Comparison of ENCODE assay signal across 1 fruit fly cellular context in the genomic region with DNA sequence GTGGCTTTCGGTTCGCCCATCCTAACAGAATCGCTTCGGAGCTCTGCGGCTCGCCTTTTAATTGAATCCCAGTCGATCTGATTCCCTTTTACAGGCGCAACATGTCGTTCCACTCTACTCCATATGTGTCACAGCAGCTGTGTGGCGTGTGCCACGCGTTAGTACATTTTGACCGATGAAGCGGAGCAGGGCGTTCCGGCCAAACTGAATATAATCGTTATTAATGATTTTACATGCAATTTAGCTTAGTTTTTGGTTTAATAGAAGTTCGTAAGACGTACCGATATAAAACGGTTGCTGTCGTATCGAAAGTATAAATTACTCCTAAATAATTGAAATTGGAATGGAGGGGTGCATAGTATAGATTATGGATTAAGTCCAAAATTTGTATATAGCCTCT.
TF ChIP-seq lines count a peak whose summit lies in the region.

TSS of gene CG11523 (minus strand) at position 145 of the 400 bp plus-strand sequence.

TF ChIP-seq in whole organism, embryonic, 481 proteins besides CTCF, POLR2A, EP300 and RAD21 (continued from another document):
- TF ChIP-seq wdn (GFP tag; IDR thresholded peaks at IDR 0.05; lab: Robert Waterston, UW) (no peak), jigr1 (GFP tag; IDR thresholded peaks at IDR 0.05; lab: Robert Waterston, UW) (no peak; the same call in 2 of the 3 replicates), Xrp1 (GFP tag; IDR thresholded peaks at IDR 0.05; lab: Robert Waterston, UW) (no peak), lola (GFP tag; optimal IDR thresholded peaks at IDR 0.05; lab: Kevin White, UChicago) (no peak), CG31224 (GFP tag; IDR thresholded peaks at IDR 0.05; lab: Robert Waterston, UW) (no peak), NFAT (GFP tag; IDR thresholded peaks at IDR 0.05; lab: Robert Waterston, UW) (peak; percentile 26; the same call in 1 of the 2 replicates), CG8089 (GFP tag; optimal IDR thresholded peaks at IDR 0.05; lab: Kevin White, UChicago) (no peak), tap (tag; optimal IDR thresholded peaks at IDR 0.05; lab: Kevin White, UChicago) (no peak), onecut (GFP tag; IDR thresholded peaks at IDR 0.05; lab: Robert Waterston, UW) (no peak; the same call in 1 of the 2 replicates), inv (GFP tag; IDR thresholded peaks at IDR 0.05; lab: Robert Waterston, UW; ENCODE audit: partially characterized antibody) (no peak), CG17829 (tag; optimal IDR thresholded peaks at IDR 0.05; lab: Kevin White, UChicago) (peak; percentile 49), Dip3 (GFP tag; optimal IDR thresholded peaks at IDR 0.05; lab: Kevin White, UChicago) (no peak), CHES-1-like (GFP tag; optimal IDR thresholded peaks at IDR 0.05; lab: Kevin White, UChicago) (no peak), TFAM (GFP tag; optimal IDR thresholded peaks at IDR 0.05; lab: Kevin White, UChicago) (no peak), CG1603 (tag; optimal IDR thresholded peaks at IDR 0.05; lab: Kevin White, UChicago) (peak; percentile 74), jing (GFP tag; optimal IDR thresholded peaks at IDR 0.05; lab: Kevin White, UChicago) (no peak), HLHmδ (GFP tag; optimal IDR thresholded peaks at IDR 0.05; lab: Kevin White, UChicago) (peak; percentile 38), tna (GFP tag; IDR thresholded peaks at IDR 0.05; lab: Robert Waterston, UW; ENCODE audit: partially characterized antibody) (no peak), dysf (GFP tag; IDR thresholded peaks at IDR 0.05; lab: Robert Waterston, UW) (no peak), Aef1 (GFP tag; IDR thresholded peaks at IDR 0.05; lab: Robert Waterston, UW) (no peak), CG14710 (tag; optimal IDR thresholded peaks at IDR 0.05; lab: Kevin White, UChicago) (peak; percentile 1), Nf-YB (GFP tag; optimal IDR thresholded peaks at IDR 0.05; lab: Kevin White, UChicago) (no peak), eve (GFP tag; optimal IDR thresholded peaks at IDR 0.05; lab: Kevin White, UChicago) (no peak), btn (GFP tag; optimal IDR thresholded peaks at IDR 0.05; lab: Kevin White, UChicago) (no peak), dimm (GFP tag; IDR thresholded peaks at IDR 0.05; lab: Robert Waterston, UW) (no peak), Elba2 (GFP tag; optimal IDR thresholded peaks at IDR 0.05; lab: Kevin White, UChicago) (no peak), gem (tag; optimal IDR thresholded peaks at IDR 0.05; lab: Kevin White, UChicago) (no peak), Dref (GFP tag; IDR thresholded peaks at IDR 0.05; lab: Robert Waterston, UW) (peak; percentile 42), sob (GFP tag; IDR thresholded peaks at IDR 0.05; lab: Robert Waterston, UW) (no peak), sug (tag; optimal IDR thresholded peaks at IDR 0.05; lab: Kevin White, UChicago) (peak; percentile 32)
